Fruit fly (Drosophila melanogaster): ENCODE measurements around the gene CG44038.

DNA sequence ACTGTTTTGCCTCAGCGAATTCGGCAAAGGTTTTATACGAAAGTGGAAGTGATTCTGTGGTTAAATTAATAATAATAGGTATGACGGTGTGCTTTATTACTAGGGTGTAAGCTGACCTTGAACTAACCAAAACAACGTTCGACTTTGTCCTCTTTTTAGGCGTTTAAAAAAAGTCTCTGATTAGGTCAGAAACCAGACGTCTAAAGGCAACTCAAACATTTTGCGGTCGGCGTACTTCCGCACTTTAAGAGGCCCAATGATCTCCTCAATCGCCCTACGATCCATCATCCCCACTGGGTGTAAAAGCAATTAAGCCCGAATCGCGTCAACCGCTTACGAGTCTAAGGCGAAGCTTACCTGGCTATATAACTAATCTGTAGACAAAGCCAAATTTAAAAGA lies 21.6 kb upstream of the CG44038 start, which contains the start of gene Cyp313a3:
- TF ChIP-seq Ets98B (GFP tag; IDR thresholded peaks at IDR 0.05) (no peak), EcR (GFP tag; optimal IDR thresholded peaks at IDR 0.05) (no peak), rn (GFP tag; IDR thresholded peaks at IDR 0.05) (no peak), CG15710 (tag; optimal IDR thresholded peaks at IDR 0.05) (no peak), CG17806 (tag; optimal IDR thresholded peaks at IDR 0.05) (no peak)
